Worm (Caenorhabditis elegans): ENCODE measurements around the gene M60.6.
A peak's percentile ranks its signal among the peaks of the same experiment; 100 is the strongest.

The M60.6 gene

ce11 chrX:8286740-8287299, 34.6 kb upstream of the M60.6 start, which contains the start of gene sec-16A.2 (continued):
- TF ChIP-seq hlh-30 (tag; optimal IDR thresholded peaks at IDR 0.05; ENCODE audit: insufficient read depth): peak; percentile 11
- no peak for TF ChIP-seq lim-6 (tag; optimal IDR thresholded peaks at IDR 0.05)
- TF ChIP-seq pqm-1 (tag; optimal IDR thresholded peaks at IDR 0.05): no peak
- no peak for TF ChIP-seq syd-9 (tag; optimal IDR thresholded peaks at IDR 0.05)
- peak; percentile 69 for TF ChIP-seq nfya-1 (tag; optimal IDR thresholded peaks at IDR 0.05)
- TF ChIP-seq dmd-4 (tag; optimal IDR thresholded peaks at IDR 0.05; ENCODE audit: borderline replicate concordance): no peak
- no peak for TF ChIP-seq fkh-10 (GFP tag; optimal IDR thresholded peaks at IDR 0.05)
- TF ChIP-seq ceh-18 (tag; optimal IDR thresholded peaks at IDR 0.05): peak; percentile 55
- no peak for TF ChIP-seq ama-1 (optimal IDR thresholded peaks at IDR 0.05)
- no peak for TF ChIP-seq hlh-13 (GFP tag; optimal IDR thresholded peaks at IDR 0.05)
- no peak for TF ChIP-seq elt-2 (tag; optimal IDR thresholded peaks at IDR 0.05)
- TF ChIP-seq ceh-30 (tag; optimal IDR thresholded peaks at IDR 0.05): no peak
- no peak for TF ChIP-seq C08G9.2 (tag; optimal IDR thresholded peaks at IDR 0.05)
- TF ChIP-seq hlh-8 (tag; optimal IDR thresholded peaks at IDR 0.05): no peak
- TF ChIP-seq sdc-2 (tag; optimal IDR thresholded peaks at IDR 0.05): peak; percentile 49
- TF ChIP-seq nhr-11 (tag; optimal IDR thresholded peaks at IDR 0.05): no peak

DNA sequence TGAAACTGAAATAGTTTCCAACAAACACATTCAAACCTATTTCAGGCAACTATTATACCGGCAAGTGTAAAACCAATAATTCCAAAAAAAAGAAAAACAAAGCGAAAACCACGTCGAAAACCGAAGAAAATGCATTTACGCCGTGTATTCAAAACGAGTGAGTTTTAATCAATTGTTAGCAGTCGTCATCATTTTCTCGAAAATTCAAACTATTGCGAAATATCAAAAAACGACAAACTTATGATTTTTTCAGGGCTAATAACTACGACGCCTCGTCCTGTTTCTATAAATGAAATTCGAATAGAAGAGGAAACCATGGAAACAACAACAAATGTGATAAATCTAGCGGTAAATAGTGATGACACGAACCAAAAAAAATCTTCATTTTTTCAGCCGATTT, 33.9 kb upstream of the M60.6 start:
- no peak for TF ChIP-seq hlh-8 (tag; optimal IDR thresholded peaks at IDR 0.05)
- no peak for TF ChIP-seq ceh-6 (GFP tag; optimal IDR thresholded peaks at IDR 0.05)
- TF ChIP-seq ttx-3 (tag; optimal IDR thresholded peaks at IDR 0.05): no peak
- no peak for TF ChIP-seq ama-1 (optimal IDR thresholded peaks at IDR 0.05)
- TF ChIP-seq K02D7.2 (tag; optimal IDR thresholded peaks at IDR 0.05): no peak
- TF ChIP-seq sox-2 (GFP tag; IDR thresholded peaks at IDR 0.05): no peak
- TF ChIP-seq ceh-14 (tag; optimal IDR thresholded peaks at IDR 0.05): no peak
- no peak for TF ChIP-seq lin-11 (tag; optimal IDR thresholded peaks at IDR 0.05)
- TF ChIP-seq madf-2 (tag; optimal IDR thresholded peaks at IDR 0.05): no peak
- TF ChIP-seq unc-3 (GFP tag; conservative IDR thresholded peaks at IDR 0.05): no peak
- TF ChIP-seq unc-3 (tag; optimal IDR thresholded peaks at IDR 0.05): no peak
- TF ChIP-seq pha-4 (tag; optimal IDR thresholded peaks at IDR 0.05): no peak
- no peak for TF ChIP-seq hlh-13 (GFP tag; optimal IDR thresholded peaks at IDR 0.05)

- no peak for TF ChIP-seq pat-9 (tag; optimal IDR thresholded peaks at IDR 0.05)
- TF ChIP-seq ttx-3 (tag; optimal IDR thresholded peaks at IDR 0.05): no peak
- no peak for TF ChIP-seq fax-1 (tag; optimal IDR thresholded peaks at IDR 0.05)
- no peak for TF ChIP-seq gmeb-2 (tag; optimal IDR thresholded peaks at IDR 0.05)
- no peak for TF ChIP-seq madf-2 (tag; optimal IDR thresholded peaks at IDR 0.05)
Observed at ce11 chrX:8285169-8285796, 33.0 kb upstream of the M60.6 start, which contains the start of the genes fis-2 and F13B9.2. fis-2 (minus strand) TSS chrX:8285219. F13B9.2 (plus strand) TSS chrX:8285683.

DNA sequence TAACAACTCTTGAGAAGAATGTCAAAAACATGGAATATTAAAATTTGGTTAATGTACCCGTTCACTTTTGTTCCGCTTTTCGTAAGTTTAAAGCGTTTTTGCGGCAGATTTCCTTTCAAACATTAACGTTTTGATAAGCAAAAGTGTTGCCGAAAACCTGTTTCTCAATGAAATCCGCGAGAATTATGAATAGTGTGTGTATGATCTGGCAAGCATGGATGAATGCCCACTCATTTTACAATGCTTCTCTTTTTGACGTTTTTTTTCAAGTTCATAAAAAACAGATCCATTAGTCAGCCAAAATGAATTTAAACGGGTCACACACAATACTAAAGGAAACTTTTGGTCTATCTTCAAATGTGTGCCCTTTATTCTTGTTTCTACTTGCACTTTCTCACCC, 31.7 kb upstream of the M60.6 start:
- TF ChIP-seq F13H6.1 (tag; optimal IDR thresholded peaks at IDR 0.05) (no peak), ceh-6 (GFP tag; optimal IDR thresholded peaks at IDR 0.05) (no peak), ref-2 (tag; optimal IDR thresholded peaks at IDR 0.05) (no peak), dmd-4 (tag; optimal IDR thresholded peaks at IDR 0.05; ENCODE audit: borderline replicate concordance) (no peak), ets-4 (tag; optimal IDR thresholded peaks at IDR 0.05) (no peak), ttx-3 (tag; optimal IDR thresholded peaks at IDR 0.05) (no peak), ceh-31 (tag; optimal IDR thresholded peaks at IDR 0.05) (no peak), pha-2 (tag; optimal IDR thresholded peaks at IDR 0.05) (no peak), hlh-15 (tag; optimal IDR thresholded peaks at IDR 0.05) (no peak), hlh-6 (tag; optimal IDR thresholded peaks at IDR 0.05) (no peak), unc-42 (tag; optimal IDR thresholded peaks at IDR 0.05) (no peak), ceh-14 (tag; optimal IDR thresholded peaks at IDR 0.05) (no peak), hlh-13 (GFP tag; optimal IDR thresholded peaks at IDR 0.05) (no peak), ceh-24 (tag; optimal IDR thresholded peaks at IDR 0.05) (no peak), fax-1 (tag; optimal IDR thresholded peaks at IDR 0.05) (no peak), elt-2 (tag; optimal IDR thresholded peaks at IDR 0.05) (no peak), pros-1 (tag; optimal IDR thresholded peaks at IDR 0.05) (no peak), Y22D7AL.16 (tag; optimal IDR thresholded peaks at IDR 0.05) (no peak), pha-4 (tag; optimal IDR thresholded peaks at IDR 0.05) (no peak)
